Fruit fly (Drosophila melanogaster): ENCODE results near the gene CG3168.

Gene CG3168

DNA sequence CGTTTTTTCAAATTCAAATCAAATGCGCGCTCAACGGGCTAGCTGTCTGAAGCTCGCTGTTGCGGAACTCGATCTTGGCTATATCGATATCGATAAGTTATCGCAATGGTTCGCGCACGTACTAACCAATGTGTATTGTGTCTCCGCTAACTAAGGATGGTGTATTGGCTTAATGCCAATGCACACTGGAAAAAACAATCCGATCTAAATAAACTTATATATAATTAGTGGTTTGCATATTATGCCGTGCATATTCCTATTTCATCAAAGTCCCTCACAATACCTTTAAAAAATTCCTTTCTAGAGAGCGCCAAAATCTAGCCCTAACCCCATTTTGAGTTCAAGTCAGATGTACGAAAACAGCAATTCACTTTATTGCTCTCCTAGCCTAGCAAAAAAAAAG, 1.4 kb upstream of the CG3168 start (continued):
- no peak for TF ChIP-seq CG10543 (GFP tag; optimal IDR thresholded peaks at IDR 0.05)
- peak; percentile 70 for TF ChIP-seq E2f1 (GFP tag; IDR thresholded peaks at IDR 0.05)
- TF ChIP-seq sima (GFP tag; optimal IDR thresholded peaks at IDR 0.05) = no peak
- TF ChIP-seq fd64A (GFP tag; optimal IDR thresholded peaks at IDR 0.05) = no peak
- 0 out of 3 replicates have a peak, but pooled peaks have one; percentile 33 for TF ChIP-seq CG2889 (GFP tag; IDR thresholded peaks at IDR 0.05)
- TF ChIP-seq CG11247 (GFP tag; IDR thresholded peaks at IDR 0.05) = peak; percentile 35; the same call in 1 of the 2 replicates
- TF ChIP-seq Fer2 (tag; optimal IDR thresholded peaks at IDR 0.05) = no peak
- TF ChIP-seq inv (GFP tag; IDR thresholded peaks at IDR 0.05; ENCODE audit: partially characterized antibody) = peak; percentile 62; the same call in 1 of the 2 replicates
- TF ChIP-seq CG13894 (tag; optimal IDR thresholded peaks at IDR 0.05) = peak; percentile 66
- TF ChIP-seq GATAe (GFP tag; conservative IDR thresholded peaks at IDR 0.05) = no peak; the same call in 1 of the 2 replicates
- TF ChIP-seq stc (GFP tag; IDR thresholded peaks at IDR 0.05) = peak; percentile 50; the same call in 1 of the 2 replicates
- no peak for TF ChIP-seq fd102C (GFP tag; optimal IDR thresholded peaks at IDR 0.05)
- TF ChIP-seq YL-1 (GFP tag; optimal IDR thresholded peaks at IDR 0.05) = peak; percentile 50
- no peak for TF ChIP-seq Taf1 (GFP tag; IDR thresholded peaks at IDR 0.05)
- TF ChIP-seq ab (GFP tag; optimal IDR thresholded peaks at IDR 0.05) = no peak
- TF ChIP-seq Trl (optimal IDR thresholded peaks at IDR 0.05) = no peak
- TF ChIP-seq Trl (GFP tag; optimal IDR thresholded peaks at IDR 0.05) = peak; percentile 50
- TF ChIP-seq kni (GFP tag; optimal IDR thresholded peaks at IDR 0.05) = no peak
- no peak for TF ChIP-seq h (optimal IDR thresholded peaks at IDR 0.05)
- TF ChIP-seq CG9876 (GFP tag; optimal IDR thresholded peaks at IDR 0.05) = no peak
- TF ChIP-seq danr (GFP tag; IDR thresholded peaks at IDR 0.05) = 0 out of 2 replicates have a peak, but pooled peaks have one; percentile 26
- no peak for TF ChIP-seq cad (GFP tag; optimal IDR thresholded peaks at IDR 0.05)
- TF ChIP-seq CG3838 (GFP tag; optimal IDR thresholded peaks at IDR 0.05) = no peak
- TF ChIP-seq MESR4 (GFP tag; optimal IDR thresholded peaks at IDR 0.05) = peak; percentile 4
- peak; percentile 40 for TF ChIP-seq Max (GFP tag; optimal IDR thresholded peaks at IDR 0.05)
- TF ChIP-seq CG4328 (GFP tag; optimal IDR thresholded peaks at IDR 0.05) = peak; percentile 30
- TF ChIP-seq CG6791 (GFP tag; IDR thresholded peaks at IDR 0.05; ENCODE audit: partially characterized antibody) = peak; percentile 83
- peak; percentile 13 for TF ChIP-seq p53 (GFP tag; optimal IDR thresholded peaks at IDR 0.05)
- TF ChIP-seq Sry-δ (GFP tag; optimal IDR thresholded peaks at IDR 0.05) = peak; percentile 81
- TF ChIP-seq dm (GFP tag; optimal IDR thresholded peaks at IDR 0.05) = no peak
- peak; percentile 39 for TF ChIP-seq Camta (GFP tag; optimal IDR thresholded peaks at IDR 0.05)
- TF ChIP-seq bowl (GFP tag; IDR thresholded peaks at IDR 0.05) = no peak
- peak; percentile 98 for TF ChIP-seq zf30C (GFP tag; optimal IDR thresholded peaks at IDR 0.05)
- no peak for TF ChIP-seq CG12236 (GFP tag; optimal IDR thresholded peaks at IDR 0.05)
- TF ChIP-seq hkb (optimal IDR thresholded peaks at IDR 0.05) = no peak
- peak; percentile 67 for TF ChIP-seq hkb (GFP tag; IDR thresholded peaks at IDR 0.05)
- peak; percentile 56 for TF ChIP-seq stwl (tag; optimal IDR thresholded peaks at IDR 0.05)
- no peak for TF ChIP-seq CG3407 (GFP tag; optimal IDR thresholded peaks at IDR 0.05)
- no peak for TF ChIP-seq sc (optimal IDR thresholded peaks at IDR 0.05)
- TF ChIP-seq sc (GFP tag; optimal IDR thresholded peaks at IDR 0.05) = no peak
- TF ChIP-seq nau (GFP tag; optimal IDR thresholded peaks at IDR 0.05) = no peak
- no peak for TF ChIP-seq oc (tag; optimal IDR thresholded peaks at IDR 0.05)
- peak; percentile 57 for TF ChIP-seq CG12659 (GFP tag; optimal IDR thresholded peaks at IDR 0.05)
- TF ChIP-seq fru (optimal IDR thresholded peaks at IDR 0.05) = no peak
- TF ChIP-seq CG4282 (GFP tag; optimal IDR thresholded peaks at IDR 0.05) = peak; percentile 39
- no peak for TF ChIP-seq ash1 (GFP tag; optimal IDR thresholded peaks at IDR 0.05)
- peak; percentile 53 for TF ChIP-seq HLH3B (GFP tag; IDR thresholded peaks at IDR 0.05)
- no peak for TF ChIP-seq en (GFP tag; optimal IDR thresholded peaks at IDR 0.05)
- no peak for TF ChIP-seq eve (GFP tag; optimal IDR thresholded peaks at IDR 0.05)
- TF ChIP-seq CG18476 (GFP tag; optimal IDR thresholded peaks at IDR 0.05) = peak; percentile 6
- TF ChIP-seq dpn (GFP tag; optimal IDR thresholded peaks at IDR 0.05) = peak; percentile 45 to 65
- peak; percentile 88 for TF ChIP-seq gsb-n (tag; optimal IDR thresholded peaks at IDR 0.05)
- TF ChIP-seq disco-r (GFP tag; optimal IDR thresholded peaks at IDR 0.05) = no peak

All from whole organism, embryonic.